Fruit fly (Drosophila melanogaster) whole organism, adult: Measurements from ENCODE around the gene Lip2.

Experiments used
- CG11617 ChIP-seq: fragments of 200-800 bp; sonication (Bioruptor generic); optimal IDR thresholded peaks from 2 replicates; lab custom pipeline; 2017; ENCODE audit warnings: mild to moderate bottlenecking, missing biosample characterization, missing genetic modification reagents, missing genetic modification characterization
- CG12768 ChIP-seq: fragments of 200-800 bp; sonication (Bioruptor generic); optimal IDR thresholded peaks from 2 replicates; lab custom pipeline; 2017; ENCODE audit warnings: missing biosample characterization, missing genetic modification characterization, mild to moderate bottlenecking, moderate library complexity, missing genetic modification reagents
- CG14711 ChIP-seq: fragments of 200-800 bp; sonication (Bioruptor generic); optimal IDR thresholded peaks from 2 replicates; lab custom pipeline; 2018; ENCODE audit warnings: missing biosample characterization, mild to moderate bottlenecking, missing genetic modification characterization, moderate library complexity
- CG1620 ChIP-seq: fragments of 200-800 bp; sonication (Bioruptor generic); optimal IDR thresholded peaks from 2 replicates; lab custom pipeline; 2016; ENCODE audit warnings: missing biosample characterization, missing genetic modification characterization
- CG7045 ChIP-seq: fragments of 200-800 bp; sonication (Bioruptor generic); optimal IDR thresholded peaks from 2 replicates; lab custom pipeline; 2017; ENCODE audit warnings: missing biosample characterization, mild to moderate bottlenecking, missing genetic modification characterization
- CG7101 ChIP-seq: fragments of 200-800 bp; sonication (Bioruptor generic); optimal IDR thresholded peaks from 2 replicates; lab custom pipeline; 2018; ENCODE audit warnings: missing biosample characterization, mild to moderate bottlenecking, missing genetic modification characterization, moderate library complexity
- Hr96 ChIP-seq: fragments of 200-800 bp; sonication (Bioruptor generic); optimal IDR thresholded peaks from 2 replicates; lab custom pipeline; 2016; ENCODE audit warnings: missing biosample characterization, missing genetic modification characterization
- bab1 ChIP-seq: fragments of 200-800 bp; sonication (Bioruptor generic); optimal IDR thresholded peaks from 3 replicates; lab custom pipeline; 2019; ENCODE audit warnings: missing biosample characterization, mild to moderate bottlenecking, missing genetic modification characterization, moderate library complexity
- cic ChIP-seq: fragments of 200-800 bp; sonication (Bioruptor generic); optimal IDR thresholded peaks from 2 replicates; lab custom pipeline; 2017; ENCODE audit warnings: missing biosample characterization, mild to moderate bottlenecking, missing genetic modification characterization, moderate library complexity
- cnc ChIP-seq, 2 experiments: fragments of >200 bp; optimal IDR thresholded peaks; 2 replicates each; lab custom pipeline; 2017
- kay ChIP-seq: fragments of 200-800 bp; sonication (Bioruptor generic); peaks from one replicate; lab custom pipeline; 2016; ENCODE audit warnings: missing biosample characterization, missing genetic modification characterization, borderline replicate concordance
- ovo ChIP-seq: fragments of 200-800 bp; sonication (Bioruptor generic); optimal IDR thresholded peaks from 2 replicates; lab custom pipeline; 2016; ENCODE audit warnings: missing biosample characterization, missing genetic modification characterization
- pad ChIP-seq: fragments of 200-800 bp; sonication (Bioruptor generic); optimal IDR thresholded peaks from 3 replicates; lab custom pipeline; 2017; ENCODE audit warnings: missing biosample characterization, missing genetic modification characterization, mild to moderate bottlenecking, moderate library complexity, missing genetic modification reagents

DNA sequence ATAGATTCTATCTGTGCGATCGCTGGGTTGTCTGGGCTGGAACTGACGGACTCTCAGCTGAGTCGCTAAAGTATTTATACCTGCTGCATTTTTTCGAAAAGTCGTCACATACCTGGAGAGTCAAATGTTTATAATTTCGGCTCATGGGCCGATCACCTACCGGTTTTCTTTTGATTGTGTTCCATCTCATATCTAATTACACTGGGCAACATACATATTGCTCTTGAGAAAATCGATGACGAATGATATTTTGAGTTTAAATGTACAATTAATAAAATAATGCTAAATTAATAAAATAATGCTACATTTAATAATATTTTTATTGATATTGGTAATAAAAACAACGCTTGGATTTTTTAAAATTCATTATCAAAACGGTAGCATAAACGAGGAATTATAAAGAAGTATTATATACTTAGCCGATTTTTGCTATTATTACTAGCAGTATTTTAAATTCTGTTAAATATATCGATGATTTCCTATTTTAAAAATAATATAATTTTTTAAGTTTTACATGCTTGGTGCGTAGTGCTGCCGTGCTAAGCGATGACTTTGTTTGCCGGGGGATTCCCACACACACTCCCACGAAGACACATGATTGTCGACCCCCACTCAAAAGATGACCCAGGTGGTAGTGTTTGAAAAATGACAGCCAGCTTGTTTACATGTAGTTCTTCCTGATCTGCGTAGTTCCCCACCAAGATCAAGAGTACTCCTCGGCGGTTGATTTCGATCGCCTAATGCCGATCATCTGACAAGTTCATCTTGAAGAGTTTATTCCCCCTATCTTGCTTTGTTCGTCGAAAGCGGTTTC, 19.8 kb downstream of the Lip2 start, which contains the start of gene CG7294:
- TF ChIP-seq ovo (GFP tag; lab: Kevin White, UChicago), result no peak
- no peak for TF ChIP-seq CG11617 (GFP tag; lab: Kevin White, UChicago)
- no peak for TF ChIP-seq cic (GFP tag; lab: Kevin White, UChicago)
- no peak for TF ChIP-seq CG1620 (GFP tag; lab: Kevin White, UChicago)
- no peak for TF ChIP-seq CG14711 (tag; lab: Kevin White, UChicago)
- no peak for TF ChIP-seq kay (GFP tag; lab: Kevin White, UChicago)
- no peak for TF ChIP-seq pad (GFP tag; lab: Kevin White, UChicago)
- no peak for TF ChIP-seq bab1 (GFP tag; lab: Kevin White, UChicago)
- no peak for TF ChIP-seq cnc (optimal IDR thresholded peaks at IDR 0.05; lab: Kevin White, UChicago)
- TF ChIP-seq CG7045 (GFP tag; lab: Kevin White, UChicago), result no peak
- TF ChIP-seq Hr96 (GFP tag; lab: Kevin White, UChicago), result no peak
- no peak for TF ChIP-seq CG12768
- no peak for TF ChIP-seq CG7101 (tag; lab: Kevin White, UChicago)
